In the genomic region with DNA sequence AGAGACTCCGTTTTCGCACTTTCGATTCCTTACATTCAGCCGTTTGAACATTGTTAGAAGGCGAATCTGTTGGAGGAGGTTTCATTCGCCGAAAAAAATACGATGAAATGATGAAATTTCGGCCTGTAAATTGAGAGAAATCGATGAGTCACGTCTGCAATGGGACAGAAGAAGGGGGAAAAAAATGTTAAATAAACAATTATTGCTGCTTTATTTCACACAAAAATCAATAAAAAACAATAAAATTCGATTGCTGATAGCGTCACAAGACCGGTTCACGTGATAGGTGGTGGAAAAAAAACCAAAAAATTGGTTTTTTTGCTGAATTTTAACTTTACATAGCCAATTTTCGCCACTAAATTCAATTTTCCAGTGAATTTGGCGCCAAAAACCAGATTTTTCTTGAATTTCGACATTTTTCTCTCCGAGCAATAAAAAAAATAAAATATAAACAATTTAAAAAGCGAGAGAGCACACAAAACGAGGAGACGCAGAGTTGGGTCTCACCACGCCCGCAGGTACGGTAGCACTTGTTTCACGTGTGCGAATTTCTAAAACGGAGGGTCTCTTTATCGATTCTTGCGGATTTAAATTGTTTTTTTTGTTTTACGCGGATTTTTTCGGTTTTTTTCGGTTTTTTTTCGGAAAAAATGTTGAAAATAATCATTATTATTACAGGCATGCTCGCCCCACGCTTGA, we compare ENCODE assay signal across 3 worm cellular contexts.
A peak's percentile ranks its signal among the peaks of the same experiment; 100 is the strongest.
TF ChIP-seq lines count a peak whose summit lies in the region.

A gene (minus strand): TSS at position 51 of the 699 bp plus-strand sequence.
A gene (plus strand): TSS at position 679 of the 699 bp plus-strand sequence.

TF ChIP-seq in whole organism, L1 larva, 84 proteins besides CTCF, POLR2A, EP300 and RAD21 (continued from another document and continues in another):
- TF ChIP-seq jun-1 (tag; optimal IDR thresholded peaks at IDR 0.05; lab: Kevin White, UChicago) (peak; percentile 84), hpl-2 (GFP tag; optimal IDR thresholded peaks at IDR 0.05; lab: Kevin White, UChicago) (peak; percentile 76), efl-1 (optimal IDR thresholded peaks at IDR 0.05; lab: Kevin White, UChicago) (peak; percentile 90 to 94), efl-1 (GFP tag; optimal IDR thresholded peaks at IDR 0.05 in 1 of 2; lab: Kevin White, UChicago) (peak; percentile 83 to 98), sptf-1 (tag; optimal IDR thresholded peaks at IDR 0.05; lab: Kevin White, UChicago) (no peak), pag-3 (tag; optimal IDR thresholded peaks at IDR 0.05; lab: Kevin White, UChicago; ENCODE audit: borderline replicate concordance, insufficient read depth) (no peak), snu-23 (GFP tag; optimal IDR thresholded peaks at IDR 0.05; lab: Kevin White, UChicago) (peak; percentile 95), pqm-1 (tag; optimal IDR thresholded peaks at IDR 0.05; lab: Kevin White, UChicago) (no peak), lir-3 (tag; optimal IDR thresholded peaks at IDR 0.05; lab: Kevin White, UChicago; ENCODE audit: poor library complexity) (no peak), blmp-1 (tag; optimal IDR thresholded peaks at IDR 0.05; lab: Kevin White, UChicago) (peak; percentile 37), lin-15B (tag; optimal IDR thresholded peaks at IDR 0.05; lab: Kevin White, UChicago) (peak; percentile 58), C04F5.9 (tag; optimal IDR thresholded peaks at IDR 0.05; lab: Kevin White, UChicago) (peak; percentile 63), nhr-20 (tag; optimal IDR thresholded peaks at IDR 0.05; lab: Kevin White, UChicago) (peak; percentile 90), unc-98 (GFP tag; IDR thresholded peaks at IDR 0.05; lab: Robert Waterston, UW) (no peak), sox-4 (tag; optimal IDR thresholded peaks at IDR 0.05; lab: Kevin White, UChicago) (peak; percentile 75), skn-1 (tag; optimal IDR thresholded peaks at IDR 0.05; lab: Kevin White, UChicago) (peak; percentile 78), nhr-28 (tag; optimal IDR thresholded peaks at IDR 0.05; lab: Kevin White, UChicago) (no peak), ces-1 (GFP tag; optimal IDR thresholded peaks at IDR 0.05; lab: Kevin White, UChicago) (no peak), C34B4.2 (tag; optimal IDR thresholded peaks at IDR 0.05; lab: Kevin White, UChicago) (no peak), egl-27 (tag; optimal IDR thresholded peaks at IDR 0.05; lab: Kevin White, UChicago) (no peak), hlh-17 (GFP tag; optimal IDR thresholded peaks at IDR 0.05; lab: Kevin White, UChicago; ENCODE audit: borderline replicate concordance) (no peak), xbp-1 (tag; optimal IDR thresholded peaks at IDR 0.05; lab: Kevin White, UChicago) (peak; percentile 90), ets-5 (GFP tag; IDR thresholded peaks at IDR 0.05; lab: Robert Waterston, UW) (no peak), ceh-90 (tag; optimal IDR thresholded peaks at IDR 0.05; lab: Kevin White, UChicago) (peak; percentile 56), fkh-4 (tag; optimal IDR thresholded peaks at IDR 0.05; lab: Kevin White, UChicago; ENCODE audit: borderline replicate concordance) (peak; percentile 41), nhr-90 (tag; optimal IDR thresholded peaks at IDR 0.05; lab: Kevin White, UChicago; ENCODE audit: poor library complexity) (peak; percentile 93), unc-130 (tag; optimal IDR thresholded peaks at IDR 0.05; lab: Kevin White, UChicago) (peak; percentile 95), ztf-4 (tag; optimal IDR thresholded peaks at IDR 0.05; lab: Kevin White, UChicago) (peak; percentile 88), nhr-19 (GFP tag; conservative IDR thresholded peaks at IDR 0.05; lab: Robert Waterston, UW) (peak; percentile 90), elt-2 (tag; optimal IDR thresholded peaks at IDR 0.05; lab: Kevin White, UChicago) (peak; percentile 65), mep-1 (tag; optimal IDR thresholded peaks at IDR 0.05; lab: Kevin White, UChicago) (peak; percentile 90), lin-14 (GFP tag; optimal IDR thresholded peaks at IDR 0.05; lab: Kevin White, UChicago) (no peak), nhr-12 (tag; optimal IDR thresholded peaks at IDR 0.05; lab: Kevin White, UChicago) (no peak), nhr-84 (tag; optimal IDR thresholded peaks at IDR 0.05; lab: Kevin White, UChicago) (no peak), dpl-1 (GFP tag; optimal IDR thresholded peaks at IDR 0.05; lab: Kevin White, UChicago) (peak; percentile 80 to 84 (median 82)), fkh-8 (tag; optimal IDR thresholded peaks at IDR 0.05; lab: Kevin White, UChicago) (peak; percentile 88), unc-62 (GFP tag; optimal IDR thresholded peaks at IDR 0.05; lab: Kevin White, UChicago) (no peak), fkh-10 (GFP tag; optimal IDR thresholded peaks at IDR 0.05; lab: Kevin White, UChicago) (peak; percentile 83), tbx-2 (tag; optimal IDR thresholded peaks at IDR 0.05; lab: Kevin White, UChicago) (peak; percentile 92), nhr-47 (tag; optimal IDR thresholded peaks at IDR 0.05; lab: Kevin White, UChicago) (peak; percentile 95)

TF ChIP-seq in whole organism, L3 larva, 47 proteins besides CTCF, POLR2A, EP300 and RAD21 (continued from another document):
- TF ChIP-seq elt-1 (tag; optimal IDR thresholded peaks at IDR 0.05; lab: Kevin White, UChicago): no peak
- TF ChIP-seq mdl-1 (tag; optimal IDR thresholded peaks at IDR 0.05; lab: Kevin White, UChicago): no peak
- peak; percentile 88 for TF ChIP-seq lin-39 (tag; optimal IDR thresholded peaks at IDR 0.05; lab: Kevin White, UChicago)
- no peak for TF ChIP-seq zag-1 (tag; optimal IDR thresholded peaks at IDR 0.05; lab: Kevin White, UChicago)
- TF ChIP-seq mml-1 (tag; optimal IDR thresholded peaks at IDR 0.05; lab: Kevin White, UChicago): no peak
- TF ChIP-seq ceh-28 (tag; optimal IDR thresholded peaks at IDR 0.05; lab: Kevin White, UChicago): peak; percentile 87
- TF ChIP-seq hmg-11 (tag; optimal IDR thresholded peaks at IDR 0.05; lab: Kevin White, UChicago): peak; percentile 82
- TF ChIP-seq lsy-12 (tag; optimal IDR thresholded peaks at IDR 0.05; lab: Kevin White, UChicago): peak; percentile 48
- TF ChIP-seq nhr-76 (tag; optimal IDR thresholded peaks at IDR 0.05; lab: Kevin White, UChicago): peak; percentile 15
- peak; percentile 92 for TF ChIP-seq fkh-10 (GFP tag; optimal IDR thresholded peaks at IDR 0.05; lab: Kevin White, UChicago)
- TF ChIP-seq nhr-12 (tag; optimal IDR thresholded peaks at IDR 0.05; lab: Kevin White, UChicago): no peak
- TF ChIP-seq tbx-2 (tag; optimal IDR thresholded peaks at IDR 0.05; lab: Kevin White, UChicago): peak; percentile 36
- TF ChIP-seq jun-1 (tag; optimal IDR thresholded peaks at IDR 0.05; lab: Kevin White, UChicago): peak; percentile 36
- no peak for TF ChIP-seq unc-39 (tag; optimal IDR thresholded peaks at IDR 0.05; lab: Kevin White, UChicago)
- peak; percentile 98 for TF ChIP-seq nfya-1 (tag; optimal IDR thresholded peaks at IDR 0.05; lab: Kevin White, UChicago; ENCODE audit: insufficient read depth)
- TF ChIP-seq fos-1 (tag; optimal IDR thresholded peaks at IDR 0.05; lab: Kevin White, UChicago): no peak
- peak; percentile 83 for TF ChIP-seq nhr-77 (tag; optimal IDR thresholded peaks at IDR 0.05; lab: Kevin White, UChicago)
- peak; percentile 65 for TF ChIP-seq ceh-82 (tag; optimal IDR thresholded peaks at IDR 0.05; lab: Kevin White, UChicago)
- TF ChIP-seq unc-62 (GFP tag; optimal IDR thresholded peaks at IDR 0.05; lab: Kevin White, UChicago): no peak
- TF ChIP-seq fkh-2 (tag; optimal IDR thresholded peaks at IDR 0.05; lab: Kevin White, UChicago): no peak
- TF ChIP-seq nhr-237 (tag; optimal IDR thresholded peaks at IDR 0.05; lab: Kevin White, UChicago): no peak
- TF ChIP-seq daf-12 (tag; optimal IDR thresholded peaks at IDR 0.05; lab: Kevin White, UChicago): no peak
- TF ChIP-seq nhr-25 (tag; optimal IDR thresholded peaks at IDR 0.05; lab: Kevin White, UChicago): peak; percentile 64
- TF ChIP-seq R02D3.7 (tag; optimal IDR thresholded peaks at IDR 0.05; lab: Kevin White, UChicago): peak; percentile 74
- no peak for TF ChIP-seq ceh-9 (tag; optimal IDR thresholded peaks at IDR 0.05; lab: Kevin White, UChicago)
- TF ChIP-seq pqm-1 (tag; optimal IDR thresholded peaks at IDR 0.05; lab: Kevin White, UChicago): peak; percentile 34
- TF ChIP-seq snpc-4 (tag; optimal IDR thresholded peaks at IDR 0.05; lab: Kevin White, UChicago): peak; percentile 84
- TF ChIP-seq ztf-4 (tag; optimal IDR thresholded peaks at IDR 0.05; lab: Kevin White, UChicago): no peak
- TF ChIP-seq nhr-28 (tag; optimal IDR thresholded peaks at IDR 0.05; lab: Kevin White, UChicago): no peak
- no peak for TF ChIP-seq nhr-67 (tag; optimal IDR thresholded peaks at IDR 0.05; lab: Kevin White, UChicago)

TF ChIP-seq in whole organism, young adult, 124 proteins besides CTCF, POLR2A, EP300 and RAD21 (continued from another document and continues in another):
- TF ChIP-seq Y56A3A.18 (GFP tag; IDR thresholded peaks at IDR 0.05; lab: Robert Waterston, UW) (peak; percentile 20; the same call in 1 of the 2 replicates), hmg-1.2 (GFP tag; IDR thresholded peaks at IDR 0.05; lab: Robert Waterston, UW) (peak; percentile 100), C06A6.2 (GFP tag; conservative IDR thresholded peaks at IDR 0.05; lab: Robert Waterston, UW) (no peak), sdz-38 (tag; optimal IDR thresholded peaks at IDR 0.05; lab: Kevin White, UChicago) (no peak), B0035.1 (tag; optimal IDR thresholded peaks at IDR 0.05; lab: Kevin White, UChicago) (no peak), rpc-1 (optimal IDR thresholded peaks at IDR 0.05; lab: Kevin White, UChicago) (peak; percentile 13), rpc-1 (tag; optimal IDR thresholded peaks at IDR 0.05; lab: Kevin White, UChicago) (no peak), ceh-79 (tag; optimal IDR thresholded peaks at IDR 0.05; lab: Kevin White, UChicago) (no peak), ztf-18 (tag; optimal IDR thresholded peaks at IDR 0.05; lab: Kevin White, UChicago) (peak; percentile 19), nfya-1 (tag; optimal IDR thresholded peaks at IDR 0.05; lab: Kevin White, UChicago; ENCODE audit: borderline replicate concordance, insufficient read depth) (no peak), C17E4.6 (GFP tag; IDR thresholded peaks at IDR 0.05; lab: Robert Waterston, UW) (peak; percentile 81), madf-10 (tag; optimal IDR thresholded peaks at IDR 0.05; lab: Kevin White, UChicago) (no peak), D2030.7 (GFP tag; IDR thresholded peaks at IDR 0.05; lab: Robert Waterston, UW) (peak; percentile 93), snpc-1.3 (tag; optimal IDR thresholded peaks at IDR 0.05; lab: Kevin White, UChicago; ENCODE audit: insufficient read depth) (peak; percentile 85), snpc-3.4 (tag; optimal IDR thresholded peaks at IDR 0.05; lab: Kevin White, UChicago) (peak; percentile 89), Y53G8AR.9 (GFP tag; conservative IDR thresholded peaks at IDR 0.05; lab: Robert Waterston, UW) (peak; percentile 93), ZK185.1 (tag; optimal IDR thresholded peaks at IDR 0.05; lab: Kevin White, UChicago; ENCODE audit: poor library complexity, severe bottlenecking) (no peak), mes-4 (tag; optimal IDR thresholded peaks at IDR 0.05; lab: Kevin White, UChicago) (no peak), nhr-90 (tag; optimal IDR thresholded peaks at IDR 0.05; lab: Kevin White, UChicago) (no peak), K11D2.4 (GFP tag; IDR thresholded peaks at IDR 0.05; lab: Robert Waterston, UW) (peak; percentile 81), pha-4 (tag; optimal IDR thresholded peaks at IDR 0.05; lab: Kevin White, UChicago) (peak; percentile 75), ceh-100 (GFP tag; IDR thresholded peaks at IDR 0.05; lab: Robert Waterston, UW) (peak; percentile 45), ztf-6 (GFP tag; IDR thresholded peaks at IDR 0.05; lab: Robert Waterston, UW) (no peak), nhr-120 (GFP tag; IDR thresholded peaks at IDR 0.05; lab: Robert Waterston, UW) (no peak), nhr-80 (tag; optimal IDR thresholded peaks at IDR 0.05; lab: Kevin White, UChicago) (peak; percentile 7), chd-7 (tag; optimal IDR thresholded peaks at IDR 0.05; lab: Kevin White, UChicago) (no peak), F23B12.7 (tag; optimal IDR thresholded peaks at IDR 0.05; lab: Kevin White, UChicago; ENCODE audit: insufficient read depth) (peak; percentile 35), Y53F4B.3 (GFP tag; IDR thresholded peaks at IDR 0.05; lab: Robert Waterston, UW) (no peak), dpl-1 (GFP tag; optimal IDR thresholded peaks at IDR 0.05; lab: Kevin White, UChicago) (peak; percentile 73), lir-1 (GFP tag; conservative IDR thresholded peaks at IDR 0.05; lab: Robert Waterston, UW) (peak; percentile 51), nhr-179 (tag; optimal IDR thresholded peaks at IDR 0.05; lab: Kevin White, UChicago) (no peak), F52B5.7 (tag; optimal IDR thresholded peaks at IDR 0.05; lab: Kevin White, UChicago) (no peak), F10E7.11 (tag; optimal IDR thresholded peaks at IDR 0.05; lab: Kevin White, UChicago) (no peak), ztf-28 (GFP tag; IDR thresholded peaks at IDR 0.05; lab: Robert Waterston, UW) (peak; percentile 76), ets-4 (GFP tag; optimal IDR thresholded peaks at IDR 0.05; lab: Kevin White, UChicago) (no peak), lin-35 (GFP tag; optimal IDR thresholded peaks at IDR 0.05; lab: Kevin White, UChicago) (peak in 2 of 3 experiments; percentile 24 to 85), ceh-91 (GFP tag; IDR thresholded peaks at IDR 0.05; lab: Robert Waterston, UW) (peak; percentile 84), B0019.2 (GFP tag; conservative IDR thresholded peaks at IDR 0.05; lab: Robert Waterston, UW) (peak; percentile 71; the same call in 1 of the 2 replicates), F33H1.4 (GFP tag; IDR thresholded peaks at IDR 0.05; lab: Robert Waterston, UW) (peak; percentile 99), B0261.1 (tag; optimal IDR thresholded peaks at IDR 0.05; lab: Kevin White, UChicago) (no peak), akir-1 (GFP tag; optimal IDR thresholded peaks at IDR 0.05; lab: Kevin White, UChicago) (no peak), ceh-27 (GFP tag; optimal IDR thresholded peaks at IDR 0.05; lab: Kevin White, UChicago) (peak; percentile 26), attf-6 (GFP tag; IDR thresholded peaks at IDR 0.05; lab: Robert Waterston, UW) (peak; percentile 82), him-1 (tag; optimal IDR thresholded peaks at IDR 0.05; lab: Kevin White, UChicago) (peak; percentile 6), gei-17 (GFP tag; optimal IDR thresholded peaks at IDR 0.05; lab: Kevin White, UChicago) (peak; percentile 9), fkh-3 (tag; optimal IDR thresholded peaks at IDR 0.05; lab: Kevin White, UChicago) (no peak), die-1 (tag; optimal IDR thresholded peaks at IDR 0.05; lab: Kevin White, UChicago) (no peak), hsf-1 (GFP tag; IDR thresholded peaks at IDR 0.05; lab: Robert Waterston, UW) (peak; percentile 78), aptf-3 (GFP tag; IDR thresholded peaks at IDR 0.05; lab: Robert Waterston, UW) (no peak), F49E8.2 (tag; optimal IDR thresholded peaks at IDR 0.05; lab: Kevin White, UChicago; ENCODE audit: insufficient read depth) (peak; percentile 76), atf-7 (tag; optimal IDR thresholded peaks at IDR 0.05; lab: Kevin White, UChicago) (peak; percentile 25), lag-1 (GFP tag; IDR thresholded peaks at IDR 0.05; lab: Robert Waterston, UW) (no peak), repo-1 (tag; optimal IDR thresholded peaks at IDR 0.05; lab: Kevin White, UChicago) (peak; percentile 21), aptf-2 (GFP tag; conservative IDR thresholded peaks at IDR 0.05; lab: Robert Waterston, UW) (0 out of 2 replicates have a peak, but pooled peaks have one; percentile 23), tlf-1 (GFP tag; optimal IDR thresholded peaks at IDR 0.05; lab: Kevin White, UChicago) (peak; percentile 83), lsy-27 (tag; optimal IDR thresholded peaks at IDR 0.05; lab: Kevin White, UChicago; ENCODE audit: borderline replicate concordance, insufficient read depth) (no peak), lin-26 (GFP tag; IDR thresholded peaks at IDR 0.05; lab: Robert Waterston, UW) (no peak), let-607 (tag; optimal IDR thresholded peaks at IDR 0.05; lab: Kevin White, UChicago) (peak in 1 of 2 experiments; percentile 23), egl-18 (GFP tag; IDR thresholded peaks at IDR 0.05; lab: Robert Waterston, UW) (no peak), bed-2 (GFP tag; IDR thresholded peaks at IDR 0.05; lab: Robert Waterston, UW) (no peak), ztf-22 (GFP tag; optimal IDR thresholded peaks at IDR 0.05; lab: Kevin White, UChicago) (no peak)
